Worm (Caenorhabditis elegans) whole organism, L4 larva: Measurements from ENCODE around the gene hpo-6.

Source experiments
- mxl-2 ChIP-seq: fragments of 200-800 bp; sonication (Bioruptor generic); conservative IDR thresholded peaks from 2 replicates; pipeline ENCODE4 v1.3.6; 2022; ENCODE audit warnings: missing genetic modification reagents, missing genetic modification characterization, missing compliant biosample characterization
- nhr-11 ChIP-seq: fragments of 150-350 bp; optimal IDR thresholded peaks from 2 replicates; lab custom pipeline; 2014; ENCODE audit warnings: missing biosample characterization, missing genetic modification characterization
- unc-39 ChIP-seq: sonication (generic microtip); optimal IDR thresholded peaks from 2 replicates; lab custom pipeline; 2017; ENCODE audit warnings: missing biosample characterization, missing genetic modification characterization
- unc-62 ChIP-seq, 3 experiments: fragments of 150-350 bp in 1 of 3; sonication (generic microtip); optimal IDR thresholded peaks in 2 of 3; peaks in 1 of 3; 1 replicate in 1 of 3; 2 replicates in 2 of 3; lab custom pipeline; 2014 to 2017; ENCODE audit warnings: missing biosample characterization in 3 of 3, missing genetic modification characterization in 3 of 3, missing genetic modification reagents in 3 of 3, missing genotype in 1 of 3

- TF ChIP-seq unc-62 (GFP tag; optimal IDR thresholded peaks at IDR 0.05 in 1 of 2; lab: Kevin White, UChicago) = peak in 1 of 2 experiments; percentile 82
- TF ChIP-seq unc-62 (tag; optimal IDR thresholded peaks at IDR 0.05; lab: Kevin White, UChicago) = no peak
- no peak for TF ChIP-seq nhr-11 (tag; lab: Kevin White, UChicago)
- TF ChIP-seq unc-39 (tag; lab: Kevin White, UChicago) = no peak
- TF ChIP-seq mxl-2 (GFP tag; lab: Robert Waterston, UW) = no peak
Measured at ce11 chrIV:1555021-1555720, 6.8 kb upstream of the hpo-6 start, which contains the start of gene C34H4.1.
